Worm (Caenorhabditis elegans) whole organism, young adult: ENCODE measurements around the gene tftc-1.

Experiments used
- B0336.3 ChIP-seq: fragments of 200-800 bp; sonication (Bioruptor generic); IDR thresholded peaks from 2 replicates; pipeline ENCODE4 v1.3.6; 2022; ENCODE audit warnings: missing genetic modification characterization, missing compliant biosample characterization
- F23B12.7 ChIP-seq: sonication (generic microtip); optimal IDR thresholded peaks from 2 replicates; lab custom pipeline; 2017; ENCODE audit warnings: missing genetic modification characterization, mild to moderate bottlenecking, missing compliant biosample characterization, antibody characterized with exemption, moderate library complexity; ENCODE audit not compliant: insufficient read depth
- F33H1.4 ChIP-seq: fragments of 200-800 bp; sonication (Bioruptor generic); IDR thresholded peaks from 2 replicates; pipeline ENCODE4 v1.3.6; 2022; ENCODE audit warnings: missing genetic modification reagents, missing genetic modification characterization, missing compliant biosample characterization
- F49E8.2 ChIP-seq: sonication (generic microtip); optimal IDR thresholded peaks from 3 replicates; lab custom pipeline; 2017; ENCODE audit warnings: missing genetic modification characterization, mild to moderate bottlenecking, missing compliant biosample characterization, antibody characterized with exemption, moderate library complexity; ENCODE audit not compliant: insufficient read depth
- F52B5.7 ChIP-seq: sonication (generic microtip); optimal IDR thresholded peaks from 2 replicates; lab custom pipeline; 2016; ENCODE audit warnings: mild to moderate bottlenecking, missing genetic modification characterization, missing compliant biosample characterization
- K12H6.12 ChIP-seq: fragments of 200-800 bp; sonication (Bioruptor generic); optimal IDR thresholded peaks from 2 replicates; lab custom pipeline; 2018; ENCODE audit warnings: mild to moderate bottlenecking, missing genetic modification characterization, missing compliant biosample characterization
- Y56A3A.18 ChIP-seq: fragments of 200-800 bp; sonication (Bioruptor generic); IDR thresholded peaks from 2 replicates; pipeline ENCODE4 v1.3.6; 2022; ENCODE audit warnings: missing genetic modification reagents, missing genetic modification characterization, missing compliant biosample characterization
- Y95B8A.8 ChIP-seq: fragments of 200-800 bp; sonication (Bioruptor generic); IDR thresholded peaks from 2 replicates; pipeline ENCODE4 v1.3.6; 2022; ENCODE audit warnings: missing genetic modification reagents, missing genetic modification characterization, missing compliant biosample characterization
- aptf-2 ChIP-seq: fragments of 200-800 bp; sonication (Bioruptor generic); conservative IDR thresholded peaks from 2 replicates; pipeline ENCODE4 v1.3.6; 2022; ENCODE audit warnings: missing genetic modification reagents, missing genetic modification characterization, missing compliant biosample characterization
- aptf-3 ChIP-seq: fragments of 200-800 bp; sonication (Bioruptor generic); IDR thresholded peaks from 2 replicates; pipeline ENCODE4 v1.3.6; 2022; ENCODE audit warnings: missing genetic modification characterization, missing compliant biosample characterization
- attf-6 ChIP-seq: fragments of 200-800 bp; sonication (Bioruptor generic); IDR thresholded peaks from 2 replicates; pipeline ENCODE4 v1.3.6; 2022; ENCODE audit warnings: missing genetic modification reagents, missing genetic modification characterization, missing compliant biosample characterization
- ceh-27 ChIP-seq: fragments of 200-800 bp; sonication (Bioruptor generic); optimal IDR thresholded peaks from 2 replicates; lab custom pipeline; 2018; ENCODE audit warnings: mild to moderate bottlenecking, missing genetic modification characterization, moderate library complexity, missing compliant biosample characterization
- ceh-40 ChIP-seq: fragments of 200-800 bp; sonication (Bioruptor generic); IDR thresholded peaks from 2 replicates; pipeline ENCODE4 v1.3.6; 2022; ENCODE audit warnings: missing genetic modification characterization, missing compliant biosample characterization
- dox-1 ChIP-seq: fragments of 200-800 bp; sonication (Bioruptor generic); IDR thresholded peaks from 2 replicates; pipeline ENCODE4 v1.3.6; 2022; ENCODE audit warnings: missing genetic modification reagents, missing genetic modification characterization, missing compliant biosample characterization
- egrh-3 ChIP-seq: fragments of 200-800 bp; sonication (Bioruptor generic); IDR thresholded peaks from 2 replicates; pipeline ENCODE4 v1.3.6; 2022; ENCODE audit warnings: missing genetic modification reagents, missing genetic modification characterization, missing compliant biosample characterization
- ekl-4 ChIP-seq: fragments of 200-800 bp; sonication (Bioruptor generic); IDR thresholded peaks from 2 replicates; pipeline ENCODE4 v1.3.6; 2022; ENCODE audit warnings: missing genetic modification reagents, missing genetic modification characterization, missing compliant biosample characterization
- ets-4 ChIP-seq: fragments of 200-800 bp; sonication (Bioruptor generic); optimal IDR thresholded peaks from 2 replicates; lab custom pipeline; 2018; ENCODE audit warnings: mild to moderate bottlenecking, missing genetic modification characterization, missing compliant biosample characterization
- hrde-1 ChIP-seq: sonication (generic microtip); optimal IDR thresholded peaks from 2 replicates; lab custom pipeline; 2016; ENCODE audit warnings: missing genetic modification characterization, mild to moderate bottlenecking, missing compliant biosample characterization, moderate library complexity, missing genotype, missing genetic modification reagents, borderline replicate concordance
- lag-1 ChIP-seq: fragments of 200-800 bp; sonication (Bioruptor generic); IDR thresholded peaks from 2 replicates; pipeline ENCODE4 v1.3.6; 2022; ENCODE audit warnings: missing genetic modification reagents, missing genetic modification characterization, missing compliant biosample characterization
- let-607 ChIP-seq, 2 experiments: fragments of 200-800 bp in 1 of 2; sonication (Bioruptor generic) in 1 of 2; sonication (generic microtip) in 1 of 2; optimal IDR thresholded peaks; 2 replicates each; lab custom pipeline; 2016 to 2018; ENCODE audit warnings: mild to moderate bottlenecking in 2 of 2, missing compliant biosample characterization in 2 of 2, missing genetic modification characterization in 2 of 2, moderate library complexity in 2 of 2, missing genotype in 1 of 2
- lin-40 ChIP-seq: sonication (generic microtip); optimal IDR thresholded peaks from 2 replicates; lab custom pipeline; 2016; ENCODE audit warnings: missing genetic modification characterization, mild to moderate bottlenecking, missing compliant biosample characterization, missing genotype, missing genetic modification reagents
- lin-54 ChIP-seq: fragments of 200-800 bp; sonication (Bioruptor generic); optimal IDR thresholded peaks from 2 replicates; lab custom pipeline; 2018; ENCODE audit warnings: mild to moderate bottlenecking, missing genetic modification characterization, missing compliant biosample characterization
- lsy-27 ChIP-seq: sonication (generic microtip); optimal IDR thresholded peaks from 2 replicates; lab custom pipeline; 2017; ENCODE audit warnings: missing genetic modification characterization, mild to moderate bottlenecking, missing compliant biosample characterization, antibody characterized with exemption, missing genotype, borderline replicate concordance; ENCODE audit not compliant: insufficient read depth
- madf-6 ChIP-seq: fragments of 200-800 bp; sonication (Bioruptor generic); IDR thresholded peaks from 2 replicates; pipeline ENCODE4 v1.3.6; 2022; ENCODE audit warnings: missing genetic modification reagents, missing genetic modification characterization, missing compliant biosample characterization
- mcd-1 ChIP-seq: fragments of 200-800 bp; sonication (Bioruptor generic); IDR thresholded peaks from 2 replicates; pipeline ENCODE4 v1.3.6; 2022; ENCODE audit warnings: missing genetic modification reagents, missing genetic modification characterization, missing compliant biosample characterization
- nfya-1 ChIP-seq: sonication (generic microtip); optimal IDR thresholded peaks from 2 replicates; lab custom pipeline; 2017; ENCODE audit warnings: antibody characterized with exemption, missing compliant biosample characterization, missing genetic modification characterization, borderline replicate concordance; ENCODE audit not compliant: insufficient read depth
- nhr-120 ChIP-seq: fragments of 200-800 bp; sonication (Bioruptor generic); IDR thresholded peaks from 2 replicates; pipeline ENCODE4 v1.3.6; 2022; ENCODE audit warnings: missing genetic modification characterization, missing compliant biosample characterization
- sea-2 ChIP-seq: fragments of 200-800 bp; sonication (Bioruptor generic); IDR thresholded peaks from 2 replicates; pipeline ENCODE4 v1.3.6; 2022; ENCODE audit warnings: missing genetic modification characterization, missing compliant biosample characterization
- snpc-3.4 ChIP-seq: sonication (generic microtip); optimal IDR thresholded peaks from 2 replicates; lab custom pipeline; 2017; ENCODE audit warnings: missing genetic modification characterization, mild to moderate bottlenecking, missing compliant biosample characterization, antibody characterized with exemption, moderate library complexity, missing genotype, missing genetic modification reagents
- snpc-4 ChIP-seq, 5 experiments: fragments of 150-350 bp in 1 of 5; sonication (generic microtip) in 4 of 5; optimal IDR thresholded peaks; 2 replicates each; lab custom pipeline; 2014 to 2018; ENCODE audit warnings: missing genetic modification characterization in 5 of 5, missing biosample characterization in 3 of 5, antibody characterized with exemption in 2 of 5, mild to moderate bottlenecking in 2 of 5, missing compliant biosample characterization in 2 of 5, missing genotype in 2 of 5, moderate library complexity in 2 of 5, missing genetic modification reagents in 1 of 5
- sptf-2 ChIP-seq: fragments of 200-800 bp; sonication (Bioruptor generic); optimal IDR thresholded peaks from 2 replicates; lab custom pipeline; 2018; ENCODE audit warnings: mild to moderate bottlenecking, missing genetic modification characterization, missing compliant biosample characterization
- tbp1 ChIP-seq: fragments of 200-800 bp; sonication (Bioruptor generic); optimal IDR thresholded peaks from 2 replicates; lab custom pipeline; 2018; ENCODE audit warnings: mild to moderate bottlenecking, missing genetic modification characterization, missing compliant biosample characterization
- tlf-1 ChIP-seq: fragments of 200-800 bp; sonication (Bioruptor generic); optimal IDR thresholded peaks from 2 replicates; lab custom pipeline; 2018; ENCODE audit warnings: mild to moderate bottlenecking, missing genetic modification characterization, missing compliant biosample characterization
- unc-130 ChIP-seq: sonication (generic microtip); optimal IDR thresholded peaks from 2 replicates; lab custom pipeline; 2016; ENCODE audit warnings: missing genetic modification reagents, missing genetic modification characterization, missing compliant biosample characterization
- unc-62 ChIP-seq: fragments of 150-350 bp; optimal IDR thresholded peaks from 2 replicates; lab custom pipeline; 2014; ENCODE audit warnings: missing biosample characterization, missing genetic modification reagents, missing genetic modification characterization
- ztf-18 ChIP-seq: sonication (generic microtip); optimal IDR thresholded peaks from 2 replicates; lab custom pipeline; 2016; ENCODE audit warnings: missing genotype, mild to moderate bottlenecking, missing genetic modification characterization, missing compliant biosample characterization

The tftc-1 gene

ce11 chrIV:2390251-2390672, 41.2 kb downstream of the tftc-1 start (continued):
- TF ChIP-seq K12H6.12 = peak; percentile 19
- TF ChIP-seq F23B12.7 (tag; lab: Kevin White, UChicago) = peak; percentile 26
- TF ChIP-seq unc-62 (GFP tag; lab: Kevin White, UChicago) = no peak
- no peak for TF ChIP-seq Y95B8A.8
- TF ChIP-seq lag-1 (GFP tag; lab: Robert Waterston, UW) = no peak
- peak; percentile 69 for TF ChIP-seq ekl-4 (GFP tag; lab: Robert Waterston, UW)
- peak; percentile 25; the same call in 1 of the 2 replicates for TF ChIP-seq F33H1.4 (GFP tag; lab: Robert Waterston, UW)
- TF ChIP-seq snpc-3.4 (tag; lab: Kevin White, UChicago) = peak; percentile 47
- no peak for TF ChIP-seq aptf-3
- TF ChIP-seq dox-1 (GFP tag; lab: Robert Waterston, UW) = peak; percentile 61; the same call in 1 of the 2 replicates
- TF ChIP-seq mcd-1 (GFP tag; lab: Robert Waterston, UW) = peak; percentile 87
- peak; percentile 59 for TF ChIP-seq hrde-1 (tag; lab: Kevin White, UChicago)
- TF ChIP-seq let-607 (tag; optimal IDR thresholded peaks at IDR 0.05; lab: Kevin White, UChicago) = peak; percentile 64 to 89
- TF ChIP-seq lin-54 (GFP tag; lab: Kevin White, UChicago) = peak; percentile 63
- TF ChIP-seq tlf-1 = peak; percentile 84
- peak; percentile 63 for TF ChIP-seq F49E8.2 (tag; lab: Kevin White, UChicago)
- TF ChIP-seq ztf-18 (tag; lab: Kevin White, UChicago) = peak; percentile 41
- peak; percentile 75 for TF ChIP-seq F52B5.7 (tag; lab: Kevin White, UChicago)
- TF ChIP-seq attf-6 (GFP tag; lab: Robert Waterston, UW) = peak; percentile 57; the same call in 1 of the 2 replicates
- TF ChIP-seq lin-40 (tag; lab: Kevin White, UChicago) = peak; percentile 29
- peak; percentile 51 for TF ChIP-seq unc-130 (GFP tag; lab: Kevin White, UChicago)
- peak; percentile 63 for TF ChIP-seq madf-6 (GFP tag; lab: Robert Waterston, UW)
- TF ChIP-seq ceh-27 = no peak
- no peak for TF ChIP-seq Y56A3A.18 (GFP tag; lab: Robert Waterston, UW)
- TF ChIP-seq snpc-4 (GFP tag; optimal IDR thresholded peaks at IDR 0.05; lab: Kevin White, UChicago) = peak; percentile 19
- TF ChIP-seq snpc-4 (tag; optimal IDR thresholded peaks at IDR 0.05; lab: Kevin White, UChicago) = peak in 2 of 4 experiments; percentile 34 to 44

DNA sequence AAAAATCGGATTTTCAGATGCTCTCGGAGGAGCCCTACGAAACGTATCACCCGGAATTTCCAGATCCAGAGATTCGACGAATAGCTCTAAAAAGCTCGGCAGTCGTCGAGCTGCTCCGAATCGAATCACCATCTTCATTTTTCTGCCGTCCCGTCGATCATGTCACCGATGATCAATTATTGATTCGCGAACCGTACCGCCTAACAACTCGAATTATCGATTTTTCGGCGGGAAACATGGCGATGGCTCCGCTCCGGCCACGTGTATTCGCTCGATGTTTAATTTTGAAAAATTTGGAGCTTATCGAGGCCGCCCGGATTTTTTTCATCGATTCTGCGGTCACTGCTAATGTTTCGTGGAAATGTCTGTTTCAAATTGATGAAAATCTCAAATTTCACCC, 41.7 kb downstream of the tftc-1 start, which contains the start of gene eri-5:
eri-5 (plus strand) TSS at position 18 of the 400 bp plus-strand sequence.
- TF ChIP-seq tbp1 (GFP tag; lab: Kevin White, UChicago) (no peak), lsy-27 (tag; lab: Kevin White, UChicago) (no peak), Y56A3A.18 (GFP tag; lab: Robert Waterston, UW) (no peak), hrde-1 (tag; lab: Kevin White, UChicago) (no peak), B0336.3 (GFP tag; lab: Robert Waterston, UW) (no peak), aptf-2 (GFP tag; lab: Robert Waterston, UW) (no peak)

ce11 chrIV:2391809-2392208, 42.7 kb downstream of the tftc-1 start:
- TF ChIP-seq ets-4 (GFP tag; lab: Kevin White, UChicago) (no peak), sptf-2 (GFP tag; lab: Kevin White, UChicago) (no peak), snpc-4 (GFP tag; optimal IDR thresholded peaks at IDR 0.05; lab: Kevin White, UChicago) (no peak), snpc-4 (tag; optimal IDR thresholded peaks at IDR 0.05; lab: Kevin White, UChicago) (no peak), nhr-120 (no peak), nfya-1 (tag; lab: Kevin White, UChicago) (no peak), sea-2 (no peak), egrh-3 (GFP tag; lab: Robert Waterston, UW) (no peak), Y56A3A.18 (GFP tag; lab: Robert Waterston, UW) (no peak), ceh-40 (GFP tag; lab: Robert Waterston, UW) (no peak), hrde-1 (tag; lab: Kevin White, UChicago) (no peak)
